Worm (Caenorhabditis elegans) whole organism, young adult: Measurements from ENCODE around the gene E02C12.19.
A peak's percentile ranks its signal among the peaks of the same experiment; 100 is the strongest.

Experiments
- B0035.1 ChIP-seq: sonication (generic microtip); optimal IDR thresholded peaks from 2 replicates; lab custom pipeline; 2016; ENCODE audit warnings: missing genetic modification characterization, mild to moderate bottlenecking, missing compliant biosample characterization, missing genotype, missing genetic modification reagents
- C17E4.6 ChIP-seq: fragments of 200-800 bp; sonication (Bioruptor generic); IDR thresholded peaks from 2 replicates; pipeline ENCODE4 v1.3.6; 2022; ENCODE audit warnings: missing genetic modification reagents, missing genetic modification characterization, missing compliant biosample characterization
- D2030.7 ChIP-seq: fragments of 200-800 bp; sonication (Bioruptor generic); IDR thresholded peaks from 2 replicates; pipeline ENCODE4 v1.3.6; 2022; ENCODE audit warnings: missing genetic modification reagents, missing genetic modification characterization, missing compliant biosample characterization
- F22D6.2 ChIP-seq: sonication (generic microtip); optimal IDR thresholded peaks from 2 replicates; lab custom pipeline; 2016; ENCODE audit warnings: mild to moderate bottlenecking, missing genetic modification characterization, missing compliant biosample characterization
- F23B12.7 ChIP-seq: sonication (generic microtip); optimal IDR thresholded peaks from 2 replicates; lab custom pipeline; 2017; ENCODE audit warnings: missing genetic modification characterization, mild to moderate bottlenecking, missing compliant biosample characterization, antibody characterized with exemption, moderate library complexity; ENCODE audit not compliant: insufficient read depth
- F37B4.10 ChIP-seq: fragments of 200-800 bp; sonication (Bioruptor generic); IDR thresholded peaks from 2 replicates; pipeline ENCODE4 v1.3.6; 2022; ENCODE audit warnings: missing genetic modification characterization, missing compliant biosample characterization
- F55B11.4 ChIP-seq: sonication (generic microtip); optimal IDR thresholded peaks from 2 replicates; lab custom pipeline; 2016; ENCODE audit warnings: missing compliant biosample characterization, missing genetic modification characterization, borderline replicate concordance; ENCODE audit not compliant: insufficient read depth
- F57A8.1 ChIP-seq: fragments of 200-800 bp; sonication (Bioruptor generic); optimal IDR thresholded peaks from 2 replicates; lab custom pipeline; 2018; ENCODE audit warnings: mild to moderate bottlenecking, missing genetic modification characterization, moderate library complexity, missing compliant biosample characterization
- K11D2.4 ChIP-seq: fragments of 200-800 bp; sonication (Bioruptor generic); IDR thresholded peaks from 2 replicates; pipeline ENCODE4 v1.3.6; 2022; ENCODE audit warnings: missing genetic modification reagents, missing genetic modification characterization, missing compliant biosample characterization
- K12H6.12 ChIP-seq: fragments of 200-800 bp; sonication (Bioruptor generic); optimal IDR thresholded peaks from 2 replicates; lab custom pipeline; 2018; ENCODE audit warnings: mild to moderate bottlenecking, missing genetic modification characterization, missing compliant biosample characterization
- Y53G8AR.9 ChIP-seq: fragments of 200-800 bp; sonication (Bioruptor generic); conservative IDR thresholded peaks from 2 replicates; pipeline ENCODE4 v1.3.6; 2022; ENCODE audit warnings: missing genetic modification reagents, missing genetic modification characterization, missing compliant biosample characterization
- Y56A3A.18 ChIP-seq: fragments of 200-800 bp; sonication (Bioruptor generic); IDR thresholded peaks from 2 replicates; pipeline ENCODE4 v1.3.6; 2022; ENCODE audit warnings: missing genetic modification reagents, missing genetic modification characterization, missing compliant biosample characterization
- akir-1 ChIP-seq: fragments of 200-800 bp; sonication (Bioruptor generic); optimal IDR thresholded peaks from 2 replicates; lab custom pipeline; 2018; ENCODE audit warnings: mild to moderate bottlenecking, missing genetic modification characterization, moderate library complexity, missing compliant biosample characterization
- athp-1 ChIP-seq: sonication (generic microtip); optimal IDR thresholded peaks from 2 replicates; lab custom pipeline; 2017; ENCODE audit warnings: mild to moderate bottlenecking, missing genetic modification characterization, missing compliant biosample characterization
- attf-3 ChIP-seq: fragments of 200-800 bp; sonication (Bioruptor generic); conservative IDR thresholded peaks from 2 replicates; pipeline ENCODE4 v1.3.6; 2022; ENCODE audit warnings: missing genetic modification reagents, missing genetic modification characterization, missing compliant biosample characterization
- attf-6 ChIP-seq: fragments of 200-800 bp; sonication (Bioruptor generic); IDR thresholded peaks from 2 replicates; pipeline ENCODE4 v1.3.6; 2022; ENCODE audit warnings: missing genetic modification reagents, missing genetic modification characterization, missing compliant biosample characterization
- bed-1 ChIP-seq: fragments of 200-800 bp; sonication (Bioruptor generic); IDR thresholded peaks from 2 replicates; pipeline ENCODE4 v1.3.6; 2022; ENCODE audit warnings: missing genetic modification reagents, missing genetic modification characterization, missing compliant biosample characterization
- cebp-2 ChIP-seq: fragments of 200-800 bp; sonication (Bioruptor generic); IDR thresholded peaks from 2 replicates; pipeline ENCODE4 v1.3.6; 2022; ENCODE audit warnings: missing genetic modification characterization, missing compliant biosample characterization
- ceh-100 ChIP-seq: fragments of 200-800 bp; sonication (Bioruptor generic); IDR thresholded peaks from 2 replicates; pipeline ENCODE4 v1.3.6; 2022; ENCODE audit warnings: missing genetic modification reagents, missing genetic modification characterization, missing compliant biosample characterization
- ceh-27 ChIP-seq: fragments of 200-800 bp; sonication (Bioruptor generic); optimal IDR thresholded peaks from 2 replicates; lab custom pipeline; 2018; ENCODE audit warnings: mild to moderate bottlenecking, missing genetic modification characterization, moderate library complexity, missing compliant biosample characterization
- ceh-79 ChIP-seq: sonication (generic microtip); optimal IDR thresholded peaks from 2 replicates; lab custom pipeline; 2017; ENCODE audit warnings: mild to moderate bottlenecking, missing genetic modification characterization, missing compliant biosample characterization
- ceh-91 ChIP-seq: fragments of 200-800 bp; sonication (Bioruptor generic); IDR thresholded peaks from 2 replicates; pipeline ENCODE4 v1.3.6; 2022; ENCODE audit warnings: missing genetic modification reagents, missing genetic modification characterization, missing compliant biosample characterization
- egl-44 ChIP-seq: fragments of 200-800 bp; sonication (Bioruptor generic); IDR thresholded peaks from 2 replicates; pipeline ENCODE4 v1.3.6; 2022; ENCODE audit warnings: missing genetic modification reagents, missing genetic modification characterization, missing compliant biosample characterization
- ets-4 ChIP-seq: fragments of 200-800 bp; sonication (Bioruptor generic); optimal IDR thresholded peaks from 2 replicates; lab custom pipeline; 2018; ENCODE audit warnings: mild to moderate bottlenecking, missing genetic modification characterization, missing compliant biosample characterization
- hlh-12 ChIP-seq: sonication (generic microtip); optimal IDR thresholded peaks from 2 replicates; lab custom pipeline; 2016; ENCODE audit warnings: missing genetic modification characterization, missing compliant biosample characterization
- hmg-1.2 ChIP-seq: fragments of 200-800 bp; sonication (Bioruptor generic); IDR thresholded peaks from 2 replicates; pipeline ENCODE4 v1.3.6; 2022; ENCODE audit warnings: missing genetic modification reagents, missing genetic modification characterization, missing compliant biosample characterization
- hmg-20 ChIP-seq: fragments of 200-800 bp; sonication (Bioruptor generic); IDR thresholded peaks from 2 replicates; pipeline ENCODE4 v1.3.6; 2022; ENCODE audit warnings: missing genetic modification reagents, missing genetic modification characterization, missing compliant biosample characterization
- let-607 ChIP-seq, 2 experiments: fragments of 200-800 bp in 1 of 2; sonication (Bioruptor generic) in 1 of 2; sonication (generic microtip) in 1 of 2; optimal IDR thresholded peaks; 2 replicates each; lab custom pipeline; 2016 to 2018; ENCODE audit warnings: mild to moderate bottlenecking in 2 of 2, missing compliant biosample characterization in 2 of 2, missing genetic modification characterization in 2 of 2, moderate library complexity in 2 of 2, missing genotype in 1 of 2
- lir-1 ChIP-seq: fragments of 200-800 bp; sonication (Bioruptor generic); conservative IDR thresholded peaks from 2 replicates; pipeline ENCODE4 v1.3.6; 2022; ENCODE audit warnings: missing genetic modification reagents, missing genetic modification characterization, missing compliant biosample characterization
- madf-10 ChIP-seq: sonication (generic microtip); optimal IDR thresholded peaks from 2 replicates; lab custom pipeline; 2016; ENCODE audit warnings: mild to moderate bottlenecking, missing genetic modification characterization, missing compliant biosample characterization
- madf-3 ChIP-seq: fragments of 200-800 bp; sonication (Bioruptor generic); IDR thresholded peaks from 2 replicates; pipeline ENCODE4 v1.3.6; 2022; ENCODE audit warnings: missing genetic modification reagents, missing genetic modification characterization, missing compliant biosample characterization
- madf-6 ChIP-seq: fragments of 200-800 bp; sonication (Bioruptor generic); IDR thresholded peaks from 2 replicates; pipeline ENCODE4 v1.3.6; 2022; ENCODE audit warnings: missing genetic modification reagents, missing genetic modification characterization, missing compliant biosample characterization
- madf-8 ChIP-seq: fragments of 200-800 bp; sonication (Bioruptor generic); conservative IDR thresholded peaks from 2 replicates; pipeline ENCODE4 v1.3.6; 2022; ENCODE audit warnings: missing genetic modification reagents, missing genetic modification characterization, missing compliant biosample characterization
- mcd-1 ChIP-seq: fragments of 200-800 bp; sonication (Bioruptor generic); IDR thresholded peaks from 2 replicates; pipeline ENCODE4 v1.3.6; 2022; ENCODE audit warnings: missing genetic modification reagents, missing genetic modification characterization, missing compliant biosample characterization
- nfyb-1 ChIP-seq: fragments of 200-800 bp; sonication (Bioruptor generic); IDR thresholded peaks from 2 replicates; pipeline ENCODE4 v1.3.6; 2022; ENCODE audit warnings: missing genetic modification reagents, missing genetic modification characterization, missing compliant biosample characterization
- nhr-27 ChIP-seq: fragments of 200-800 bp; sonication (Bioruptor generic); optimal IDR thresholded peaks from 2 replicates; lab custom pipeline; 2018; ENCODE audit warnings: mild to moderate bottlenecking, missing genetic modification characterization, moderate library complexity, missing compliant biosample characterization
- rcor-1 ChIP-seq: fragments of 200-800 bp; sonication (Bioruptor generic); IDR thresholded peaks from 2 replicates; pipeline ENCODE4 v1.3.6; 2022; ENCODE audit warnings: missing genetic modification reagents, missing genetic modification characterization, missing compliant biosample characterization
- repo-1 ChIP-seq: sonication (generic microtip); optimal IDR thresholded peaks from 2 replicates; lab custom pipeline; 2017; ENCODE audit warnings: mild to moderate bottlenecking, missing genetic modification characterization, missing compliant biosample characterization
- rpc-1 ChIP-seq, 2 experiments: fragments of 150-350 bp in 1 of 2; sonication (generic microtip) in 1 of 2; optimal IDR thresholded peaks; 2 replicates each; lab custom pipeline; 2014 to 2018; ENCODE audit warnings: missing biosample characterization in 1 of 2, missing genetic modification characterization in 1 of 2, missing genetic modification reagents in 1 of 2, missing genotype in 1 of 2
- sea-2 ChIP-seq: fragments of 200-800 bp; sonication (Bioruptor generic); IDR thresholded peaks from 2 replicates; pipeline ENCODE4 v1.3.6; 2022; ENCODE audit warnings: missing genetic modification characterization, missing compliant biosample characterization
- snpc-4 ChIP-seq, 5 experiments: fragments of 150-350 bp in 1 of 5; sonication (generic microtip) in 4 of 5; optimal IDR thresholded peaks; 2 replicates each; lab custom pipeline; 2014 to 2018; ENCODE audit warnings: missing genetic modification characterization in 5 of 5, missing biosample characterization in 3 of 5, antibody characterized with exemption in 2 of 5, mild to moderate bottlenecking in 2 of 5, missing compliant biosample characterization in 2 of 5, missing genotype in 2 of 5, moderate library complexity in 2 of 5, missing genetic modification reagents in 1 of 5
- xnd-1 ChIP-seq: sonication (generic microtip); optimal IDR thresholded peaks from 2 replicates; lab custom pipeline; 2016; ENCODE audit warnings: missing genotype, missing genetic modification reagents, missing genetic modification characterization, missing compliant biosample characterization
- ztf-22 ChIP-seq: fragments of 200-800 bp; sonication (Bioruptor generic); optimal IDR thresholded peaks from 2 replicates; lab custom pipeline; 2018; ENCODE audit warnings: mild to moderate bottlenecking, missing genetic modification characterization, moderate library complexity, missing compliant biosample characterization
- ztf-28 ChIP-seq: fragments of 200-800 bp; sonication (Bioruptor generic); IDR thresholded peaks from 2 replicates; pipeline ENCODE4 v1.3.6; 2022; ENCODE audit warnings: missing genetic modification reagents, missing genetic modification characterization, missing compliant biosample characterization

E02C12.19 gene

DNA sequence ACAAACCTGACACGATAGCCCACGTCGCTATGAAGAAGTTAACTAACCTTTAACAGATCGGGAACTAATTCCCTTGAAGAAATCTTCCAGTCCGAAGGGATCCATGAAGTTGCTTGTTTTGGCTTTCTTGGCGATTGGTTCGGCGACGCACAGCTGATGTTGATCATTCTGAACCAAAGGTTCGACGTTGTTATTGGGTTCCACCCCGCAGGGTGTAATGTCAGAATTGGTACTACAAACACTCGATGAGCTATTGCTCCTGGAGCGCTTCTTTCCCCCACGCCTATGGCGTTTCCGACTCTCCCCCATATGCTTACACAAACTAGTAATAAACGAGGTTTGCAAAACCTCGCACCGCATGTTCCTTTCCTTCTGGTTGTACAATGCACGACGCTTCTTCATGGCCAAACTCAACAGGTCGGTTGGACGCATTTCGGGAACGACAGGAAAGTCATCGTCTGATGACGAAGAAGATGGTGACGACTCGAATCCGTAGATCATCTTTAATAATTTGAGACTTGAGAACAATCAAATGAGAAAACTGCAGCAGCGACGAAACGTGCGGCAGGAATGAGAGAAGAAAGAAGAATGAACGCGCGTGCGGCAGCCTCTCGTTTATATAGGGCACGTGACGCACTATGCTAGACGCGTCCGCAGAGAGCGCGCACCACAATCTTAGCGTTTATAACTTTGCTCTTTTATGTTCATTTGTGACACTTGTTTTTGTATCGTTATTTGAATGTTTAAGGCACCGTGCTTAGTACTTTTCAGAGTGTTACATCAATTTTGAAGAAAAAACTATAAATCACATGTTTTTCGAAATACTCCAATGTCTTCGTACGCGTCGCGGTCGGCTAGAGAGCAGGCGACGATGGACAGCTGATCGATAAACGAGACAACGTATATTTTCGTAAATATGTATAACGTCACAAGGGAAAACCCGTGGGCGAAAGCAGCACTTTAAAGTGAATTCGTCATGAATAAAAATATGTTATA, 32.4 kb downstream of the E02C12.19 start, which contains the start of gene tos-1:
tos-1 (minus strand) TSS at position 575 of the 996 bp plus-strand sequence.
- TF ChIP-seq nfyb-1 (peak; percentile 96), repo-1 (tag; lab: Kevin White, UChicago) (peak; percentile 96), ceh-91 (GFP tag; lab: Robert Waterston, UW) (peak; percentile 71), attf-3 (peak; percentile 87), hlh-12 (tag; lab: Kevin White, UChicago) (no peak), ceh-79 (tag; lab: Kevin White, UChicago) (peak; percentile 53), mcd-1 (peak; percentile 88), athp-1 (tag; lab: Kevin White, UChicago) (peak; percentile 98), akir-1 (GFP tag; lab: Kevin White, UChicago) (peak; percentile 4), lir-1 (GFP tag; lab: Robert Waterston, UW) (peak; percentile 94), snpc-4 (GFP tag; optimal IDR thresholded peaks at IDR 0.05; lab: Kevin White, UChicago) (peak; percentile 27), snpc-4 (tag; optimal IDR thresholded peaks at IDR 0.05; lab: Kevin White, UChicago) (peak; percentile 70 to 87 (median 80)), K12H6.12 (tag; lab: Kevin White, UChicago) (peak; percentile 99), ceh-100 (GFP tag; lab: Robert Waterston, UW) (peak; percentile 66), F57A8.1 (GFP tag; lab: Kevin White, UChicago) (no peak), F55B11.4 (tag; lab: Kevin White, UChicago) (no peak), ztf-28 (GFP tag; lab: Robert Waterston, UW) (0 out of 2 replicates have a peak, but pooled peaks have one; percentile 60), D2030.7 (peak; percentile 85), F22D6.2 (tag; lab: Kevin White, UChicago) (peak; percentile 87), egl-44 (GFP tag; lab: Robert Waterston, UW) (no peak), hmg-1.2 (GFP tag; lab: Robert Waterston, UW) (peak; percentile 82), F37B4.10 (GFP tag; lab: Robert Waterston, UW) (0 out of 2 replicates have a peak, but pooled peaks have one; percentile 63), Y56A3A.18 (peak; percentile 16; the same call in 1 of the 2 replicates), ztf-22 (GFP tag; lab: Kevin White, UChicago) (peak; percentile 93), cebp-2 (GFP tag; lab: Robert Waterston, UW) (no peak; the same call in 1 of the 2 replicates), bed-1 (GFP tag; lab: Robert Waterston, UW) (no peak), hmg-20 (GFP tag; lab: Robert Waterston, UW) (no peak), Y53G8AR.9 (GFP tag; lab: Robert Waterston, UW) (peak; percentile 97), let-607 (tag; optimal IDR thresholded peaks at IDR 0.05; lab: Kevin White, UChicago) (peak; percentile 89 to 90), madf-8 (GFP tag; lab: Robert Waterston, UW) (0 out of 2 replicates have a peak, but pooled peaks have one; percentile 14), K11D2.4 (peak; percentile 97), rcor-1 (GFP tag; lab: Robert Waterston, UW) (peak; percentile 81), attf-6 (GFP tag; lab: Robert Waterston, UW) (0 out of 2 replicates have a peak, but pooled peaks have one; percentile 22), ets-4 (GFP tag; lab: Kevin White, UChicago) (peak; percentile 29), nhr-27 (tag; lab: Kevin White, UChicago) (peak; percentile 82), sea-2 (GFP tag; lab: Robert Waterston, UW) (peak; percentile 67; the same call in 1 of the 2 replicates), rpc-1 (optimal IDR thresholded peaks at IDR 0.05; lab: Kevin White, UChicago) (no peak), rpc-1 (tag; optimal IDR thresholded peaks at IDR 0.05; lab: Kevin White, UChicago) (no peak), madf-3 (GFP tag; lab: Robert Waterston, UW) (peak; percentile 100), ceh-27 (peak; percentile 95), madf-6 (GFP tag; lab: Robert Waterston, UW) (peak; percentile 46; the same call in 1 of the 2 replicates), xnd-1 (tag; lab: Kevin White, UChicago) (no peak), madf-10 (tag; lab: Kevin White, UChicago) (peak; percentile 96), F23B12.7 (tag; lab: Kevin White, UChicago) (peak; percentile 91), C17E4.6 (GFP tag; lab: Robert Waterston, UW) (peak; percentile 86), B0035.1 (tag; lab: Kevin White, UChicago) (peak; percentile 91)
